Worm (Caenorhabditis elegans): ENCODE data around the gene ocr-4.

Gene ocr-4

ce11 chrIV:7346751-7347150, 14.2 kb upstream of the ocr-4 start, which contains the start of gene daf-42:
TSS of gene daf-42 (minus strand) at chrIV:7346851.
- TF ChIP-seq elt-1 (tag; optimal IDR thresholded peaks at IDR 0.05) (no peak), blmp-1 (tag; optimal IDR thresholded peaks at IDR 0.05; ENCODE audit: insufficient read depth) (no peak), nhr-237 (tag; optimal IDR thresholded peaks at IDR 0.05) (no peak), alr-1 (tag; optimal IDR thresholded peaks at IDR 0.05) (no peak), lsy-2 (tag; optimal IDR thresholded peaks at IDR 0.05) (no peak), fos-1 (tag; optimal IDR thresholded peaks at IDR 0.05) (no peak), zag-1 (tag; optimal IDR thresholded peaks at IDR 0.05) (no peak), elt-3 (tag; optimal IDR thresholded peaks at IDR 0.05) (no peak), gmeb-1 (tag; optimal IDR thresholded peaks at IDR 0.05) (no peak), sma-3 (GFP tag; optimal IDR thresholded peaks at IDR 0.05) (no peak), nhr-25 (tag; optimal IDR thresholded peaks at IDR 0.05) (no peak), sma-9 (GFP tag; optimal IDR thresholded peaks at IDR 0.05) (no peak), sma-9 (tag; optimal IDR thresholded peaks at IDR 0.05) (no peak), lin-39 (tag; optimal IDR thresholded peaks at IDR 0.05) (no peak), C34F6.9 (tag; optimal IDR thresholded peaks at IDR 0.05) (no peak), ceh-16 (tag; optimal IDR thresholded peaks at IDR 0.05) (no peak), ceh-82 (tag; optimal IDR thresholded peaks at IDR 0.05) (no peak), nhr-12 (tag; optimal IDR thresholded peaks at IDR 0.05) (no peak)

- no peak for TF ChIP-seq nhr-77 (tag; optimal IDR thresholded peaks at IDR 0.05)
- TF ChIP-seq lin-11 (tag; optimal IDR thresholded peaks at IDR 0.05) = no peak
- peak; percentile 29 for TF ChIP-seq nhr-129 (tag; optimal IDR thresholded peaks at IDR 0.05)
- TF ChIP-seq peb-1 (tag; optimal IDR thresholded peaks at IDR 0.05) = no peak
Observed at ce11 chrIV:7344020-7344419, 11.4 kb upstream of the ocr-4 start.

DNA sequence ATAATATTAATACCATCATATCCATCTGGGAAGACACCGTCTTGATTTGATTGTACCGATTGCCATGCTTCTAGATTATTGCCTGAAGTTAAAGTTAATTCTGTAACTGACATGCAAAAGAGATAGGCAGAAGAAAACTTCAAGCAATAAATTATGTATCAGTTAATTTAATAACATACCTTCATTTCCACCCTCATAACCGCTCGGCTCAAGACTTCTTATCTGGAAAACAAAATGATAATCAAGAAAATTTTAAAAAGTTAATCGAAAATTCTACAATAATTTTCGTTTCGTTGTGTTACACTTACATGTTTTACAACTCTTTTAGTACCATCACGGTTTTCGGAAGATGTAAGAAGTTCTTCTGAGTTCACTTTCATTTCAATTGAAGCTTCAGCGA, 9.5 kb upstream of the ocr-4 start:
- TF ChIP-seq mbf-1 (tag; optimal IDR thresholded peaks at IDR 0.05) (no peak), nhr-12 (tag; optimal IDR thresholded peaks at IDR 0.05) (no peak), sem-4 (tag; optimal IDR thresholded peaks at IDR 0.05) (no peak), unc-62 (GFP tag; optimal IDR thresholded peaks at IDR 0.05) (no peak), F13H6.1 (tag; optimal IDR thresholded peaks at IDR 0.05) (no peak), nhr-237 (tag; optimal IDR thresholded peaks at IDR 0.05) (no peak), alr-1 (tag; optimal IDR thresholded peaks at IDR 0.05) (no peak), ceh-16 (tag; optimal IDR thresholded peaks at IDR 0.05) (no peak), sma-3 (GFP tag; optimal IDR thresholded peaks at IDR 0.05) (no peak), unc-39 (tag; optimal IDR thresholded peaks at IDR 0.05) (no peak), mab-5 (tag; optimal IDR thresholded peaks at IDR 0.05) (no peak), nhr-11 (tag; optimal IDR thresholded peaks at IDR 0.05) (no peak), ama-1 (optimal IDR thresholded peaks at IDR 0.05) (no peak), dmd-4 (tag; optimal IDR thresholded peaks at IDR 0.05) (no peak), unc-55 (GFP tag; optimal IDR thresholded peaks at IDR 0.05) (no peak), fos-1 (tag; optimal IDR thresholded peaks at IDR 0.05) (no peak), nhr-77 (tag; optimal IDR thresholded peaks at IDR 0.05) (no peak), snpc-4 (tag; optimal IDR thresholded peaks at IDR 0.05) (no peak)

DNA sequence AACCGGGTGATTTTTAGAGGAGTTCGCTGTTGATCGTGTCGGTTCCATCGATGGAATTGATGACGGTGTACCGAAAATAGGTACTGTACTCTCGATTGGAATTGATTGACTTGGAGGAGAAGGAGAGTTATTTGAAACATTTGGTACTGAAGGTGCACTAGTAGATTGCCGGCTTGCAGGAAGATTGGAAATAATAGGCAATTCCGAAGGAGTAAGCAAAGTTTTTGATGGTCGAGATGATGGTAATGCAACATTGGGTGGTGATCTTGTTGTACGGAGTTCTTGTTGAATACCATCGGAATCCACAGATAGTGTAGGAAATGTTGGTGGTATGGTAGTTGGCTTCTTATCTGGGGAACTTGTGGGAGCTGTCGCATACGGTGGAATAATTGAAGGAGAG, 6.5 kb upstream of the ocr-4 start:
- TF ChIP-seq snpc-4 (tag; optimal IDR thresholded peaks at IDR 0.05) (no peak), ztf-1 (GFP tag; conservative IDR thresholded peaks at IDR 0.05) (no peak), mdl-1 (tag; optimal IDR thresholded peaks at IDR 0.05) (no peak), nhr-23 (tag; optimal IDR thresholded peaks at IDR 0.05) (no peak)

DNA sequence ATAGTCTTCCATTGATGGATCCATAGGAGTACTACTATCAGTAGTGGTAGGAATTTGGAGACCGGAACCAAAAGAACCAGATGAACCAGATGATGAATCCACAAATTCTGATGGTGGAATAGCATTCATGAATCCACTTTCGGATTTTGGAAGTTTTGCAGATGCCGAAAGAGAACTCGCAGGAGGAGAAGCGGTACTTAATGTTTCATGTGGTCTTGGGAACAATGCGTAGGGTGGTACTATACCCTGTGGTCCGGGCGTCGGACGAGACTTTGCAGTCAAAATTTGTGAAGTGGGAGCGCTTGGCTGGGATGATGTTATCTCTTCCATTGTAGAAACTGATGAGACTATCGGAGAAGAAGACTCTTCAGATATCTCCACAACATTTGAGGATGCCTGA, 5.4 kb upstream of the ocr-4 start:
- TF ChIP-seq nhr-237 (tag; optimal IDR thresholded peaks at IDR 0.05) (no peak), dmd-4 (tag; optimal IDR thresholded peaks at IDR 0.05) (no peak), egl-27 (tag; optimal IDR thresholded peaks at IDR 0.05) (no peak), ceh-16 (tag; optimal IDR thresholded peaks at IDR 0.05) (no peak), nhr-129 (tag; optimal IDR thresholded peaks at IDR 0.05) (no peak), ama-1 (optimal IDR thresholded peaks at IDR 0.05) (no peak), snpc-4 (tag; optimal IDR thresholded peaks at IDR 0.05) (no peak), aly-2 (tag; optimal IDR thresholded peaks at IDR 0.05) (no peak), Y55F3AM.14 (GFP tag; optimal IDR thresholded peaks at IDR 0.05) (no peak), ztf-1 (GFP tag; conservative IDR thresholded peaks at IDR 0.05) (no peak), lin-39 (tag; optimal IDR thresholded peaks at IDR 0.05) (no peak), elt-3 (tag; optimal IDR thresholded peaks at IDR 0.05) (no peak), mab-5 (tag; optimal IDR thresholded peaks at IDR 0.05) (no peak), alr-1 (tag; optimal IDR thresholded peaks at IDR 0.05) (no peak), nhr-77 (tag; optimal IDR thresholded peaks at IDR 0.05) (no peak), crh-2 (tag; optimal IDR thresholded peaks at IDR 0.05) (no peak)

Data from whole organism, L2 larva.